Fruit fly (Drosophila melanogaster): ENCODE measurements around the gene Fhos.

Fhos gene

dm6 chr3L:8748839-8749238 lies 4.6 kb upstream of the Fhos start:
- TF ChIP-seq foxo (GFP tag; optimal IDR thresholded peaks at IDR 0.05) (peak in 1 of 2 experiments; percentile 25), woc (GFP tag; optimal IDR thresholded peaks at IDR 0.05) (no peak), HLH106 (tag; optimal IDR thresholded peaks at IDR 0.05) (peak; percentile 19), Abd-B (GFP tag; optimal IDR thresholded peaks at IDR 0.05) (no peak), rgr (GFP tag; optimal IDR thresholded peaks at IDR 0.05) (peak; percentile 15), sv (GFP tag; optimal IDR thresholded peaks at IDR 0.05) (peak; percentile 41), h (GFP tag; optimal IDR thresholded peaks at IDR 0.05) (peak; percentile 9)

DNA sequence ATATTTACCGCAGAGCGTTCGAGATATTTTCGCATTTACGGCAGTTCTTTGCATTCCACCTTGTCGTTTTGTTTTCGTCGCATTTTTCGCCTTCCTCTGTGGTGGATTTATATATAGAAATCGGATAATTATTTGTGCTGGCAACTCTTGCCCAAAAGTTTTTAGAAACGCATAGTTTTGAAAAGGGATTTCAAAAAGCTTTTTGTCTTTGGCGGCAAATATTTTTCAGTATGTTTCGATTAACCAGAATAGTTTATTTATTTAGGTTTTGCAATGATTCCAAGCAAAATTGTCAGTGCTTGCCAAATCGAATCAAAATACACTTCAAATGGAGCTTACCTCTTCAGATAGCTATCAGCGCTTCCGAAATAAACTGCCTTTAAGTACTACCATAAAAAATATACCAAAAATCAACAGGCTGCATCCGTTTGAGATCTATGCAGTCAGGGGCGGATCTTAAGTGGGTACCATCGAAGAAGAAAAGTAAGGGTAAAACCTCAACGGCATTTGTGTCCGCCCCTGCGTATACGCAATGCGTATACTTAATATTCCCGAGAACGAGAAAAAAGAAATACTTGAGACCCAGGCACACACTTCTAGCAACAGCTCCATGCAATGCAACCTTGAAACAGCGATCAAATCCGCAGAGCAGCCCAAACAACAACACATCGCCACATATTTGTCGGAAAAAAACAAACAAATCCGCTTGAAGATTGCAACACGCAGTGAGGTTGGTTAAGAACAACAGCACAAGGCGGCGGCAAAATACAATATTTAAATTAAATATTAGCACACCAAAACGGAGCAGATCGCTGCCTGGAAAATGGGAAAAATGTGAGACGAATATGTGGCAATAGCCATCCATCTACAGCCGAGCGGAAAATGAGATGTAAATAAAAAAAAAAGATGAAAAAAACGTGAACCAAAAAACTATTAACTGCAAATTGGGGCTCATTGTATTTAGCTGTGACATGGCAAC lies 3.5 kb upstream of the Fhos start, which contains the start of gene CG13306:
Gene CG13306 (minus strand): TSS at position 51 of the 979 bp plus-strand sequence.
- no peak for TF ChIP-seq rgr (GFP tag; optimal IDR thresholded peaks at IDR 0.05)
- no peak for TF ChIP-seq Abd-B (GFP tag; optimal IDR thresholded peaks at IDR 0.05)

DNA sequence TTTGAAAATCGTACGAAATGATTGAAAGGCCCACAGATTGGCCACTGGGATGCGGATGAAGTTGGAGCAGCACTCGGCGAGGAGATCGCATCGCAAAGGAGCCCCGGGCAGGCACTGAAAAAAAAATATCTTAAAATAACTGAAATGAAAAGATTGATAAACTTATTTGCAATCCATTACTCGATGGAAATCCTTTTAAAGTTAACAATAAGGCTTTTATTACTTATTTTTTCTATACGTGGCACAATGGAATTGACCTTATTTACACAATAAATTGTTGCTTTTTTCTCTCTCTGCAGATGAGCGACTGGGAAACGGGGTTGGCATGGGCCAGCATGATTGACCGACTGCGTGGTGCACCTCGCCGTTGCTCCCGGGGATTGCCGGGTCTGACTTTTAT lies 2.2 kb upstream of the Fhos start:
- TF ChIP-seq fru (GFP tag; optimal IDR thresholded peaks at IDR 0.05) (no peak), pan (optimal IDR thresholded peaks at IDR 0.05) (no peak), dsf (GFP tag; optimal IDR thresholded peaks at IDR 0.05; ENCODE audit: borderline replicate concordance) (no peak), sv (GFP tag; optimal IDR thresholded peaks at IDR 0.05) (no peak), h (GFP tag; optimal IDR thresholded peaks at IDR 0.05) (no peak), Jra (GFP tag; optimal IDR thresholded peaks at IDR 0.05) (no peak), CG9705 (GFP tag; optimal IDR thresholded peaks at IDR 0.05) (no peak), rgr (GFP tag; optimal IDR thresholded peaks at IDR 0.05) (no peak), sage (GFP tag; optimal IDR thresholded peaks at IDR 0.05) (no peak), Sp1 (GFP tag; optimal IDR thresholded peaks at IDR 0.05) (no peak), CrebA (GFP tag; optimal IDR thresholded peaks at IDR 0.05; ENCODE audit: borderline replicate concordance) (no peak), GATAd (GFP tag; optimal IDR thresholded peaks at IDR 0.05) (no peak)

DNA sequence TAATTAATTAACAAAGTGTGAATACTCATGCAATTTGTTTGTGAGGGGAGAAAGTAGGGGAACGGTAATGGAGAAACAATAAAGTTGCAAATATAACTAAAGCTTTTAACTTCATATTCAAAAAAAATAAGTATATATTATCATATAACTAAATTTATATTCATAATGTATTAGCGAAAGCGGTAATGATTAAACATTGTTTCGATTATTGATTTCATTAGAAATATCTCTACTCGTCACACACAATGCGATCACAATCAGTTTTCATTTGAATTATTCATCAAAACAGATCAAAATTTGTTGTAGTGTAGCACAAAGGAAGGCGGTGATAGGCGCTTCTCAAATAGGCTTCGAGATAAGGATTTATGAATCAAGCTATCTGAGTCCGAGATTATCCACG lies 2.3 kb downstream of the Fhos start, which contains the start of gene CG6576:
Gene CG6576 (plus strand): TSS at position 301 of the 400 bp plus-strand sequence.
- TF ChIP-seq CG32264 (GFP tag; optimal IDR thresholded peaks at IDR 0.05): no peak
- TF ChIP-seq br (GFP tag; optimal IDR thresholded peaks at IDR 0.05): no peak
- no peak for TF ChIP-seq tai (GFP tag; optimal IDR thresholded peaks at IDR 0.05)
- no peak for TF ChIP-seq jim (GFP tag; optimal IDR thresholded peaks at IDR 0.05)

- TF ChIP-seq foxo (GFP tag; optimal IDR thresholded peaks at IDR 0.05): peak in 1 of 2 experiments; percentile 41
- TF ChIP-seq Dfd (GFP tag; optimal IDR thresholded peaks at IDR 0.05): no peak
- TF ChIP-seq fru (GFP tag; optimal IDR thresholded peaks at IDR 0.05): peak; percentile 53
- peak; percentile 61 for TF ChIP-seq ey (GFP tag; optimal IDR thresholded peaks at IDR 0.05)
- no peak for TF ChIP-seq usp (GFP tag; optimal IDR thresholded peaks at IDR 0.05)
- no peak for TF ChIP-seq dsf (GFP tag; optimal IDR thresholded peaks at IDR 0.05; ENCODE audit: borderline replicate concordance)
- no peak for TF ChIP-seq dl (GFP tag; optimal IDR thresholded peaks at IDR 0.05; ENCODE audit: insufficient read depth in 1 of 2, partially characterized antibody in 2 of 2)
- no peak for TF ChIP-seq tai (GFP tag; optimal IDR thresholded peaks at IDR 0.05)
- peak; percentile 15 for TF ChIP-seq OdsH (GFP tag; optimal IDR thresholded peaks at IDR 0.05)
- TF ChIP-seq lola (GFP tag; optimal IDR thresholded peaks at IDR 0.05): no peak
- no peak for TF ChIP-seq CG9705 (GFP tag; optimal IDR thresholded peaks at IDR 0.05)
- TF ChIP-seq Dif (GFP tag; optimal IDR thresholded peaks at IDR 0.05; ENCODE audit: partially characterized antibody): no peak
- TF ChIP-seq Rel (GFP tag; optimal IDR thresholded peaks at IDR 0.05): no peak
- TF ChIP-seq Rel (tag; optimal IDR thresholded peaks at IDR 0.05): no peak
- peak; percentile 60 for TF ChIP-seq rgr (GFP tag; optimal IDR thresholded peaks at IDR 0.05)
- no peak for TF ChIP-seq sv (GFP tag; optimal IDR thresholded peaks at IDR 0.05)
- no peak for TF ChIP-seq GATAd (GFP tag; optimal IDR thresholded peaks at IDR 0.05)
- TF ChIP-seq pan (optimal IDR thresholded peaks at IDR 0.05): no peak
- TF ChIP-seq br (GFP tag; optimal IDR thresholded peaks at IDR 0.05): peak; percentile 36
- TF ChIP-seq h (GFP tag; optimal IDR thresholded peaks at IDR 0.05): peak; percentile 68
- TF ChIP-seq jim (GFP tag; optimal IDR thresholded peaks at IDR 0.05): no peak
- TF ChIP-seq Hr83 (GFP tag; optimal IDR thresholded peaks at IDR 0.05; ENCODE audit: poor library complexity, severe bottlenecking): no peak
- no peak for TF ChIP-seq Myc (optimal IDR thresholded peaks at IDR 0.05)
- TF ChIP-seq psq (GFP tag; optimal IDR thresholded peaks at IDR 0.05): peak; percentile 10
- no peak for TF ChIP-seq CG32264 (GFP tag; optimal IDR thresholded peaks at IDR 0.05)
- TF ChIP-seq sage (GFP tag; optimal IDR thresholded peaks at IDR 0.05): no peak
- no peak for TF ChIP-seq CrebA (GFP tag; optimal IDR thresholded peaks at IDR 0.05; ENCODE audit: borderline replicate concordance)
- TF ChIP-seq Jra (GFP tag; optimal IDR thresholded peaks at IDR 0.05): no peak
- TF ChIP-seq N (GFP tag; optimal IDR thresholded peaks at IDR 0.05): no peak
These were observed 9.6 kb downstream of the Fhos start for dm6 chr3L:8763037-8763454.

Data from whole organism, wandering third instar larva.